Worm (Caenorhabditis elegans) whole organism, L3 larva: ENCODE measurements around the gene clec-204.

ENCODE experiments used
- ZK546.5 ChIP-seq: sonication (generic microtip); optimal IDR thresholded peaks from 2 replicates; lab custom pipeline; 2017; ENCODE audit warnings: missing biosample characterization, missing genetic modification characterization
- fkh-10 ChIP-seq: sonication (generic microtip); optimal IDR thresholded peaks from 2 replicates; lab custom pipeline; 2017; ENCODE audit warnings: missing biosample characterization, missing genetic modification reagents, missing genetic modification characterization
- nhr-12 ChIP-seq: fragments of 150-350 bp; optimal IDR thresholded peaks from 2 replicates; lab custom pipeline; 2014; ENCODE audit warnings: missing biosample characterization, missing genetic modification characterization
- nhr-76 ChIP-seq: fragments of 150-350 bp; sonication (generic microtip); optimal IDR thresholded peaks from 5 replicates; lab custom pipeline; 2014; ENCODE audit warnings: missing biosample characterization, missing genetic modification characterization
- ztf-11 ChIP-seq: fragments of 150-350 bp; optimal IDR thresholded peaks from 2 replicates; lab custom pipeline; 2014; ENCODE audit warnings: missing biosample characterization, missing genetic modification characterization

DNA sequence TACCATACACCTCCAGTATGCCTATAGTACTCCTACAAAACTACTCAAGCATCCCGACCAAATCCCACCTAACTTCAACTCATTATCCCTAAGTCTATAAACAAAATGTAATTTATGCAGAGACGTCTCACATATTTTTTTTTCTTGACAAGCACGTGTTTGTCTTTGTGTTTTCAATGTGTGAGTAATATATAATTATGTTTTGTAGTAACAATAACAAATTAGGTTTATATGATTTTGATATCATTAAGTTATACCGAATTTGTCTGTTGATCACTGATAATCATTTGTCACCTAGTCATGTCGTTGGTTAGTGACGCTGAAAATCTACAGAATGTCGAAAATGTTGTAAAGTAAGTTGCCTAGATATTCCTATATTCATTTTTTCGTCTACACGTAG, 37.0 kb upstream of the clec-204 start, which contains the start of gene srw-102:
- TF ChIP-seq nhr-12 (no peak), ZK546.5 (tag; lab: Kevin White, UChicago) (no peak), nhr-76 (tag; lab: Kevin White, UChicago) (no peak), ztf-11 (no peak), fkh-10 (GFP tag; lab: Kevin White, UChicago) (no peak)
